Fruit fly (Drosophila melanogaster): ENCODE results near the gene nab.

dm6 chr3L:4135857-4136256, 24.9 kb downstream of the nab start, which contains the start of gene RfC4:
- TF ChIP-seq CG33213 (GFP tag; optimal IDR thresholded peaks at IDR 0.05), result no peak
- peak; percentile 21 for TF ChIP-seq CG15514 (GFP tag; optimal IDR thresholded peaks at IDR 0.05)
- TF ChIP-seq btn (GFP tag; optimal IDR thresholded peaks at IDR 0.05), result no peak
- TF ChIP-seq CG11560 (tag; IDR thresholded peaks at IDR 0.05), result no peak
- no peak for TF ChIP-seq CG4360 (GFP tag; IDR thresholded peaks at IDR 0.05)
- no peak for TF ChIP-seq caup (GFP tag; optimal IDR thresholded peaks at IDR 0.05; ENCODE audit: severe bottlenecking)
- no peak for TF ChIP-seq her (GFP tag; optimal IDR thresholded peaks at IDR 0.05)
- no peak for TF ChIP-seq fd102C (GFP tag; optimal IDR thresholded peaks at IDR 0.05)
- no peak for TF ChIP-seq CG2120 (GFP tag; optimal IDR thresholded peaks at IDR 0.05)
- TF ChIP-seq Scr (GFP tag; IDR thresholded peaks at IDR 0.05; ENCODE audit: partially characterized antibody), result peak; percentile 44; the same call in 1 of the 2 replicates
- TF ChIP-seq E2f2 (GFP tag; IDR thresholded peaks at IDR 0.05), result peak; percentile 89
- TF ChIP-seq Six4 (GFP tag; optimal IDR thresholded peaks at IDR 0.05), result no peak

All from whole organism, embryonic.